Fruit fly (Drosophila melanogaster): ENCODE results near the gene Neurl4.

DNA sequence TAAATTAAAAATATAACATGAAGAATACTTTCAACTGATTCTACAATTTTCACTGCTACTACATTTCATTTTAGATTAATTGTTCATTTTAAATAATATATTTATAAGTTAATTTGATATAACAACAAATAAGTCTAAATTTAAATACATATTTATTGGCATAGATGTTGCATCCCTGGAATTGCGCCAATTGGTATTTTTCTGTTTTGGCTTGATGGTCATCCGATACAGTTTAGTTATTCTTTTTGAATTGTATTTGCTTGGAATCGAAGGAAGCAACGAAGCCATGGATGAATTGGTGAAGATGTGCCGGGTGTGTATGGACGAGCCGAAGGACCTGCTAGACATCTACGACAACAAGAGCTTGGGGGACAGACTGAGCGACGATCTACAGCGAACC is 52.7 kb downstream of the Neurl4 start, which contains the start of gene CG17361:
- TF ChIP-seq CG8478 (optimal IDR thresholded peaks at IDR 0.05) (no peak), CTCF (optimal IDR thresholded peaks at IDR 0.05) (no peak)

All from S2 (cell line).